Fruit fly (Drosophila melanogaster) whole organism, embryonic: Measurements from ENCODE around the gene Awh.
A peak's percentile ranks its signal among the peaks of the same experiment; 100 is the strongest.

ENCODE experiments used
- Abd-B ChIP-seq: fragments of 200-800 bp; sonication (Bioruptor generic); optimal IDR thresholded peaks from 2 replicates; lab custom pipeline; 2018; ENCODE audit warnings: missing biosample characterization, mild to moderate bottlenecking, missing genetic modification characterization, moderate library complexity
- Ada2b ChIP-seq: fragments of 200-800 bp; sonication (Bioruptor generic); IDR thresholded peaks from 2 replicates; pipeline ENCODE4 v1.3.6; 2022; ENCODE audit warnings: missing biosample characterization, missing genetic modification characterization
- Adf1 ChIP-seq: fragments of 200-800 bp; sonication (Bioruptor generic); IDR thresholded peaks from 2 replicates; pipeline ENCODE4 v1.3.6; 2022; ENCODE audit warnings: missing biosample characterization, missing genetic modification characterization
- Atf-2 ChIP-seq: fragments of 200-800 bp; sonication (Bioruptor generic); optimal IDR thresholded peaks from 2 replicates; lab custom pipeline; 2016; ENCODE audit warnings: missing biosample characterization, missing genetic modification characterization
- B-H2 ChIP-seq: fragments of 200-800 bp; sonication (Bioruptor generic); optimal IDR thresholded peaks from 2 replicates; lab custom pipeline; 2018; ENCODE audit warnings: missing biosample characterization, mild to moderate bottlenecking, missing genetic modification characterization
- Bgb ChIP-seq: fragments of 200-800 bp; sonication (Bioruptor generic); IDR thresholded peaks from 2 replicates; pipeline ENCODE4 v1.3.6; 2022; ENCODE audit warnings: missing biosample characterization, missing genetic modification characterization; ENCODE audit not compliant: partially characterized antibody
- CG10267 ChIP-seq: fragments of 200-800 bp; sonication (Bioruptor generic); optimal IDR thresholded peaks from 2 replicates; lab custom pipeline; 2018; ENCODE audit warnings: missing biosample characterization, mild to moderate bottlenecking, missing genetic modification characterization, moderate library complexity
- CG10431 ChIP-seq: fragments of 200-800 bp; sonication (Bioruptor generic); optimal IDR thresholded peaks from 3 replicates; lab custom pipeline; 2018; ENCODE audit warnings: missing biosample characterization, mild to moderate bottlenecking, missing genetic modification characterization
- CG12104 ChIP-seq: fragments of 200-800 bp; sonication (Bioruptor generic); optimal IDR thresholded peaks from 3 replicates; lab custom pipeline; 2016; ENCODE audit warnings: missing biosample characterization, missing genetic modification characterization
- CG12659 ChIP-seq: fragments of 200-800 bp; sonication (Bioruptor generic); optimal IDR thresholded peaks from 3 replicates; lab custom pipeline; 2017; ENCODE audit warnings: mild to moderate bottlenecking, missing biosample characterization, missing genetic modification reagents, missing genetic modification characterization
- CG12769 ChIP-seq: fragments of 200-800 bp; sonication (Bioruptor generic); optimal IDR thresholded peaks from 2 replicates; lab custom pipeline; 2019; ENCODE audit warnings: missing biosample characterization, mild to moderate bottlenecking, missing genetic modification characterization, moderate library complexity
- CG14441 ChIP-seq: fragments of 200-800 bp; sonication (Bioruptor generic); IDR thresholded peaks from 2 replicates; pipeline ENCODE4 v1.3.6; 2022; ENCODE audit warnings: missing biosample characterization, missing genetic modification characterization
- CG2116 ChIP-seq: fragments of 200-800 bp; sonication (Bioruptor generic); optimal IDR thresholded peaks from 3 replicates; lab custom pipeline; 2018; ENCODE audit warnings: missing biosample characterization, mild to moderate bottlenecking, missing genetic modification characterization
- CG4617 ChIP-seq: fragments of 200-800 bp; sonication (Bioruptor generic); optimal IDR thresholded peaks from 3 replicates; lab custom pipeline; 2016; ENCODE audit warnings: missing biosample characterization, missing genetic modification characterization, borderline replicate concordance
- CG6765 ChIP-seq: fragments of 200-800 bp; sonication (Bioruptor generic); optimal IDR thresholded peaks from 3 replicates; lab custom pipeline; 2017; ENCODE audit warnings: missing biosample characterization, mild to moderate bottlenecking, missing genetic modification characterization
- CG8089 ChIP-seq: fragments of 200-800 bp; sonication (Bioruptor generic); optimal IDR thresholded peaks from 3 replicates; lab custom pipeline; 2016; ENCODE audit warnings: missing biosample characterization, missing genetic modification characterization
- CHES-1-like ChIP-seq: fragments of 200-800 bp; sonication (Bioruptor generic); optimal IDR thresholded peaks from 2 replicates; lab custom pipeline; 2016; ENCODE audit warnings: missing biosample characterization, missing genetic modification characterization
- CTCF ChIP-seq: fragments of 200-800 bp; sonication (Bioruptor generic); optimal IDR thresholded peaks from 2 replicates; lab custom pipeline; 2017; ENCODE audit warnings: missing biosample characterization, mild to moderate bottlenecking, missing genetic modification characterization, moderate library complexity
- Camta ChIP-seq: fragments of 200-800 bp; sonication (Bioruptor generic); optimal IDR thresholded peaks from 2 replicates; lab custom pipeline; 2016; ENCODE audit warnings: missing biosample characterization, missing genetic modification characterization
- Dip3 ChIP-seq: fragments of 200-800 bp; sonication (Bioruptor generic); optimal IDR thresholded peaks from 3 replicates; lab custom pipeline; 2016; ENCODE audit warnings: missing biosample characterization, missing genetic modification characterization
- E2f2 ChIP-seq: fragments of 200-800 bp; sonication (Bioruptor generic); IDR thresholded peaks from 2 replicates; pipeline ENCODE4 v1.3.6; 2022; ENCODE audit warnings: missing biosample characterization, missing genetic modification characterization
- Ets97D ChIP-seq: fragments of 200-800 bp; sonication (Bioruptor generic); optimal IDR thresholded peaks from 3 replicates; lab custom pipeline; 2016; ENCODE audit warnings: missing biosample characterization, missing genetic modification characterization
- Fer1 ChIP-seq: fragments of 200-800 bp; sonication (Bioruptor generic); optimal IDR thresholded peaks from 2 replicates; lab custom pipeline; 2017; ENCODE audit warnings: missing biosample characterization, mild to moderate bottlenecking, missing genetic modification characterization
- Hey ChIP-seq: fragments of 200-800 bp; sonication (Bioruptor generic); optimal IDR thresholded peaks from 3 replicates; lab custom pipeline; 2018; ENCODE audit warnings: missing biosample characterization, mild to moderate bottlenecking, missing genetic modification characterization
- HmgZ ChIP-seq: fragments of 200-800 bp; sonication (Bioruptor generic); optimal IDR thresholded peaks from 2 replicates; lab custom pipeline; 2018; ENCODE audit warnings: missing biosample characterization, mild to moderate bottlenecking, missing genetic modification characterization
- Hmx ChIP-seq: fragments of 200-800 bp; sonication (Bioruptor generic); optimal IDR thresholded peaks from 2 replicates; lab custom pipeline; 2016; ENCODE audit warnings: missing biosample characterization, missing genetic modification characterization
- MBD-R2 ChIP-seq: fragments of 200-800 bp; sonication (Bioruptor generic); IDR thresholded peaks from 2 replicates; pipeline ENCODE4 v1.3.6; 2022; ENCODE audit warnings: missing biosample characterization, missing genetic modification characterization
- MESR4 ChIP-seq: fragments of 200-800 bp; sonication (Bioruptor generic); optimal IDR thresholded peaks from 2 replicates; lab custom pipeline; 2018; ENCODE audit warnings: missing biosample characterization, mild to moderate bottlenecking, missing genetic modification characterization, moderate library complexity
- Med ChIP-seq: fragments of 200-800 bp; sonication (Bioruptor generic); peaks from one replicate; lab custom pipeline; 2016; ENCODE audit warnings: missing biosample characterization, missing genetic modification characterization, mild to moderate bottlenecking, inconsistent platforms, moderate library complexity
- Myb ChIP-seq: fragments of 200-800 bp; sonication (Bioruptor generic); optimal IDR thresholded peaks from 2 replicates; lab custom pipeline; 2016; ENCODE audit warnings: missing biosample characterization, missing genetic modification characterization
- NfI ChIP-seq: fragments of 200-800 bp; sonication (Bioruptor generic); optimal IDR thresholded peaks from 3 replicates; lab custom pipeline; 2018; ENCODE audit warnings: missing biosample characterization, mild to moderate bottlenecking, missing genetic modification characterization, moderate library complexity
- Oli ChIP-seq: fragments of 200-800 bp; sonication (Bioruptor generic); optimal IDR thresholded peaks from 2 replicates; lab custom pipeline; 2018; ENCODE audit warnings: missing biosample characterization, mild to moderate bottlenecking, missing genetic modification characterization, moderate library complexity
- Ssrp ChIP-seq: fragments of 200-800 bp; sonication (Bioruptor generic); optimal IDR thresholded peaks from 2 replicates; lab custom pipeline; 2018; ENCODE audit warnings: missing biosample characterization, mild to moderate bottlenecking, missing genetic modification characterization, moderate library complexity
- Trl ChIP-seq, 3 experiments: fragments of >200 bp in 2 of 3; fragments of 200-800 bp in 1 of 3; sonication (Bioruptor generic) in 1 of 3; optimal IDR thresholded peaks; 2 replicates in 1 of 3; 3 replicates in 2 of 3; lab custom pipeline; 2016 to 2017; ENCODE audit warnings: missing biosample characterization in 1 of 3, missing genetic modification characterization in 1 of 3
- YL-1 ChIP-seq: fragments of 200-800 bp; sonication (Bioruptor generic); optimal IDR thresholded peaks from 3 replicates; lab custom pipeline; 2017; ENCODE audit warnings: missing biosample characterization, mild to moderate bottlenecking, missing genetic modification characterization
- chinmo ChIP-seq: fragments of 200-800 bp; sonication (Bioruptor generic); IDR thresholded peaks from 4 replicates; pipeline ENCODE4 v1.3.6; 2022; ENCODE audit warnings: missing biosample characterization, missing genetic modification characterization; ENCODE audit not compliant: partially characterized antibody
- dpn ChIP-seq, 2 experiments: fragments of 200-800 bp; sonication (Bioruptor generic); optimal IDR thresholded peaks; 3 replicates each; lab custom pipeline; 2016; ENCODE audit warnings: missing biosample characterization in 2 of 2, missing genetic modification characterization in 2 of 2
- exex ChIP-seq: fragments of 200-800 bp; sonication (Bioruptor generic); optimal IDR thresholded peaks from 4 replicates; lab custom pipeline; 2018; ENCODE audit warnings: missing biosample characterization, mild to moderate bottlenecking, missing genetic modification characterization, moderate library complexity
- gfzf ChIP-seq: fragments of 200-800 bp; sonication (Bioruptor generic); optimal IDR thresholded peaks from 2 replicates; lab custom pipeline; 2016; ENCODE audit warnings: missing biosample characterization, mild to moderate bottlenecking, missing genetic modification characterization, moderate library complexity
- nmo ChIP-seq: fragments of 200-800 bp; sonication (Bioruptor generic); optimal IDR thresholded peaks from 2 replicates; lab custom pipeline; 2018; ENCODE audit warnings: missing biosample characterization, mild to moderate bottlenecking, missing genetic modification characterization, moderate library complexity
- nom ChIP-seq: fragments of 200-800 bp; sonication (Bioruptor generic); optimal IDR thresholded peaks from 2 replicates; lab custom pipeline; 2017; ENCODE audit warnings: missing biosample characterization, missing genetic modification characterization, mild to moderate bottlenecking, moderate library complexity, missing genetic modification reagents
- onecut ChIP-seq: fragments of 200-800 bp; sonication (Bioruptor generic); IDR thresholded peaks from 2 replicates; pipeline ENCODE4 v1.3.6; 2022; ENCODE audit warnings: missing biosample characterization, missing genetic modification characterization
- pfk ChIP-seq: fragments of 200-800 bp; sonication (Bioruptor generic); optimal IDR thresholded peaks from 2 replicates; lab custom pipeline; 2018; ENCODE audit warnings: missing biosample characterization, mild to moderate bottlenecking, missing genetic modification characterization, moderate library complexity
- pum ChIP-seq: fragments of 200-800 bp; sonication (Bioruptor generic); optimal IDR thresholded peaks from 2 replicates; lab custom pipeline; 2016; ENCODE audit warnings: missing biosample characterization, missing genetic modification characterization
- stc ChIP-seq: fragments of 200-800 bp; sonication (Bioruptor generic); IDR thresholded peaks from 2 replicates; pipeline ENCODE4 v1.3.6; 2022; ENCODE audit warnings: missing biosample characterization, missing genetic modification characterization
- stwl ChIP-seq: fragments of 200-800 bp; sonication (Bioruptor generic); optimal IDR thresholded peaks from 3 replicates; lab custom pipeline; 2018; ENCODE audit warnings: missing biosample characterization, mild to moderate bottlenecking, missing genetic modification characterization, moderate library complexity
- tna ChIP-seq: fragments of 200-800 bp; sonication (Bioruptor generic); IDR thresholded peaks from 2 replicates; pipeline ENCODE4 v1.3.6; 2022; ENCODE audit warnings: missing biosample characterization, missing genetic modification characterization; ENCODE audit not compliant: partially characterized antibody
- trem ChIP-seq: fragments of 200-800 bp; optimal IDR thresholded peaks from 3 replicates; lab custom pipeline; 2019; ENCODE audit warnings: missing biosample characterization, mild to moderate bottlenecking, missing genetic modification characterization, moderate library complexity
- vvl ChIP-seq: fragments of 200-800 bp; sonication (Bioruptor generic); IDR thresholded peaks from 2 replicates; pipeline ENCODE4 v1.3.6; 2022; ENCODE audit warnings: missing biosample characterization, missing genetic modification characterization
- wor ChIP-seq: fragments of 200-800 bp; sonication (Bioruptor generic); IDR thresholded peaks from 2 replicates; pipeline ENCODE4 v1.3.6; 2022; ENCODE audit warnings: missing biosample characterization, missing genetic modification characterization
- yki ChIP-seq: fragments of >200 bp; optimal IDR thresholded peaks from 3 replicates; lab custom pipeline; 2018

Awh gene

dm6 chr3L:3905111-3905510 is 59.1 kb downstream of the Awh start, which contains the start of gene ida:
Gene ida (plus strand): TSS chr3L:3905344.
- TF ChIP-seq Ets97D (GFP tag; lab: Kevin White, UChicago): peak; percentile 84
- TF ChIP-seq Myb: peak; percentile 64
- peak; percentile 44 for TF ChIP-seq CG12659 (GFP tag; lab: Kevin White, UChicago)
- no peak for TF ChIP-seq CG10431 (GFP tag; lab: Kevin White, UChicago)
- peak; percentile 33 for TF ChIP-seq CHES-1-like
- no peak for TF ChIP-seq CG8089 (GFP tag; lab: Kevin White, UChicago)
- peak; percentile 37 for TF ChIP-seq NfI (GFP tag; lab: Kevin White, UChicago)
- peak; percentile 13 for TF ChIP-seq nom (GFP tag; lab: Kevin White, UChicago)
- TF ChIP-seq stc (GFP tag; lab: Robert Waterston, UW): no peak
- TF ChIP-seq Hey (tag; lab: Kevin White, UChicago): peak; percentile 53
- peak; percentile 47 for TF ChIP-seq gfzf (GFP tag; lab: Kevin White, UChicago)
- TF ChIP-seq yki (lab: Kevin White, UChicago): no peak
- peak; percentile 31 for TF ChIP-seq CG2116
- peak; percentile 84 for TF ChIP-seq Med (GFP tag; lab: Kevin White, UChicago)
- no peak for TF ChIP-seq nmo (GFP tag; lab: Kevin White, UChicago)
- TF ChIP-seq pfk (GFP tag; lab: Kevin White, UChicago): no peak
- TF ChIP-seq CG6765 (GFP tag; lab: Kevin White, UChicago): no peak
- TF ChIP-seq CG4617 (GFP tag; lab: Kevin White, UChicago): peak; percentile 43
- peak; percentile 61 for TF ChIP-seq trem (tag; lab: Kevin White, UChicago)
- peak; percentile 18; the same call in 1 of the 2 replicates for TF ChIP-seq onecut (GFP tag; lab: Robert Waterston, UW)
- peak; percentile 36 for TF ChIP-seq stwl (tag; lab: Kevin White, UChicago)
- TF ChIP-seq tna (GFP tag; lab: Robert Waterston, UW): peak; percentile 23; the same call in 1 of the 2 replicates
- no peak for TF ChIP-seq Hmx (GFP tag; lab: Kevin White, UChicago)
- no peak for TF ChIP-seq Camta (GFP tag; lab: Kevin White, UChicago)
- TF ChIP-seq Fer1 (GFP tag; lab: Kevin White, UChicago): peak; percentile 49
- peak; percentile 28 for TF ChIP-seq MESR4 (GFP tag; lab: Kevin White, UChicago)
- no peak for TF ChIP-seq wor (GFP tag; lab: Robert Waterston, UW)
- TF ChIP-seq MBD-R2: peak; percentile 91
- 0 out of 4 replicates have a peak, but pooled peaks have one; percentile 59 for TF ChIP-seq chinmo (GFP tag; lab: Robert Waterston, UW)
- TF ChIP-seq exex: peak; percentile 19
- peak; percentile 46 for TF ChIP-seq YL-1
- TF ChIP-seq CG14441 (GFP tag; lab: Robert Waterston, UW): peak; percentile 34; the same call in 1 of the 2 replicates
- no peak for TF ChIP-seq Ada2b (GFP tag; lab: Robert Waterston, UW)
- TF ChIP-seq CG10267 (tag; lab: Kevin White, UChicago): peak; percentile 14
- TF ChIP-seq Ssrp (tag; lab: Kevin White, UChicago): no peak
- no peak for TF ChIP-seq Trl (optimal IDR thresholded peaks at IDR 0.05; lab: Kevin White, UChicago)
- TF ChIP-seq Trl (GFP tag; optimal IDR thresholded peaks at IDR 0.05; lab: Kevin White, UChicago): no peak
- peak; percentile 2 for TF ChIP-seq B-H2
- peak; percentile 99 for TF ChIP-seq E2f2 (GFP tag; lab: Robert Waterston, UW)
- no peak for TF ChIP-seq Abd-B
- no peak for TF ChIP-seq Dip3
- TF ChIP-seq Atf-2: no peak
- peak; percentile 68 for TF ChIP-seq HmgZ (tag; lab: Kevin White, UChicago)
- no peak for TF ChIP-seq Adf1 (GFP tag; lab: Robert Waterston, UW)
- no peak for TF ChIP-seq Oli
- TF ChIP-seq Bgb (GFP tag; lab: Robert Waterston, UW): peak; percentile 39; the same call in 1 of the 2 replicates
- peak; percentile 40; the same call in 1 of the 2 replicates for TF ChIP-seq vvl
- peak; percentile 27 for TF ChIP-seq CG12769
- peak; percentile 57 for TF ChIP-seq CTCF (GFP tag; lab: Kevin White, UChicago)
- TF ChIP-seq dpn (GFP tag; optimal IDR thresholded peaks at IDR 0.05; lab: Kevin White, UChicago): no peak
- no peak for TF ChIP-seq pum (GFP tag; lab: Kevin White, UChicago)
- no peak for TF ChIP-seq CG12104
